Fruit fly (Drosophila melanogaster) whole organism, prepupa: Measurements from ENCODE around the gene NTPase.

Source experiments
- CG32006 ChIP-seq: fragments of 200-800 bp; sonication (Bioruptor generic); optimal IDR thresholded peaks from 3 replicates; lab custom pipeline; 2017; ENCODE audit warnings: missing biosample characterization, mild to moderate bottlenecking, missing genetic modification characterization
- Eip75B ChIP-seq: fragments of 200-800 bp; sonication (Bioruptor generic); optimal IDR thresholded peaks from 3 replicates; lab custom pipeline; 2016; ENCODE audit warnings: missing biosample characterization, missing genetic modification characterization
- Ets21C ChIP-seq: fragments of 200-800 bp; sonication (Bioruptor generic); optimal IDR thresholded peaks from 3 replicates; lab custom pipeline; 2016; ENCODE audit warnings: missing biosample characterization, missing genetic modification characterization
- OdsH ChIP-seq: fragments of 200-800 bp; sonication (Bioruptor generic); optimal IDR thresholded peaks from 3 replicates; lab custom pipeline; 2016; ENCODE audit warnings: missing biosample characterization, missing genetic modification characterization

DNA sequence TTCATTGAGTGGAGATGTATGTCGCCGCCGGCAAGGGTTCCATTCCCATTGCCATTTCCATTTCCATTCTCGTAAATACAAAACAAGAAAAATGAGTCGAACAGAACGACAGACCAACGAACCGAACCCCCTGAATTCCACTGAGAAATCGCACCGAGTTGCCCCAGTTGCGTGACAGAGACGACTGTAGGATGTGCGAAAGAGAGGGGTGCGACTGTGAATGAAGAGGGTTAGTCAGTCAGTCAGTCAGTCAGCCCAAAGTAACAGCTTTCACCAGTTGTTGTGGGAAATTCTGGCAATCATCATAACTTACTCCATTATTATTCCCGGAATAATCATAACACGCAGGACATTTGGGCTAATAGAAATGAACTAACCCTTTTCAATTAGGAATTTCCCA, 12.6 kb upstream of the NTPase start:
- TF ChIP-seq Ets21C (GFP tag; lab: Kevin White, UChicago), result no peak
- no peak for TF ChIP-seq Eip75B (GFP tag; lab: Kevin White, UChicago)
- no peak for TF ChIP-seq CG32006 (GFP tag; lab: Kevin White, UChicago)
- TF ChIP-seq OdsH, result no peak
